Worm (Caenorhabditis elegans) whole organism, L1 larva: ENCODE results near the gene tmed-13.

Experiments
- F16B12.6 ChIP-seq: fragments of 150-350 bp; optimal IDR thresholded peaks from 2 replicates; lab custom pipeline; 2014; ENCODE audit warnings: missing biosample characterization, missing genetic modification characterization
- blmp-1 ChIP-seq: fragments of 150-350 bp; optimal IDR thresholded peaks from 2 replicates; lab custom pipeline; 2014; ENCODE audit warnings: missing biosample characterization, missing genetic modification characterization
- ceh-63 ChIP-seq: fragments of 200-800 bp; sonication (Bioruptor generic); optimal IDR thresholded peaks from 2 replicates; lab custom pipeline; 2018; ENCODE audit warnings: mild to moderate bottlenecking, missing genetic modification characterization, missing compliant biosample characterization
- ceh-8 ChIP-seq: fragments of 200-800 bp; sonication (Bioruptor generic); optimal IDR thresholded peaks from 2 replicates; lab custom pipeline; 2018; ENCODE audit warnings: mild to moderate bottlenecking, missing genetic modification characterization, moderate library complexity, missing compliant biosample characterization
- dpl-1 ChIP-seq, 3 experiments: fragments of 150-350 bp in 2 of 3; sonication (generic microtip) in 1 of 3; optimal IDR thresholded peaks; 2 replicates each; lab custom pipeline; 2014 to 2017; ENCODE audit warnings: missing biosample characterization in 3 of 3, missing genetic modification characterization in 3 of 3, missing genetic modification reagents in 3 of 3
- efl-1 ChIP-seq, 4 experiments: fragments of 150-350 bp; optimal IDR thresholded peaks in 3 of 4; peaks in 1 of 4; 1 replicate in 1 of 4; 2 replicates in 3 of 4; lab custom pipeline; 2014; ENCODE audit warnings: missing biosample characterization in 2 of 4, missing genetic modification characterization in 2 of 4, missing genetic modification reagents in 2 of 4
- elt-2 ChIP-seq: sonication (generic microtip); optimal IDR thresholded peaks from 2 replicates; lab custom pipeline; 2016; ENCODE audit warnings: missing genetic modification characterization, mild to moderate bottlenecking, inconsistent platforms, missing compliant biosample characterization, missing genetic modification reagents
- elt-3 ChIP-seq, 6 experiments: fragments of 150-350 bp in 1 of 6; sonication (generic microtip); optimal IDR thresholded peaks; 2 replicates each; lab custom pipeline; 2017 to 2018; ENCODE audit warnings: missing biosample characterization in 6 of 6, missing genetic modification characterization in 6 of 6, inconsistent platforms in 1 of 6
- fkh-10 ChIP-seq: sonication (generic microtip); optimal IDR thresholded peaks from 2 replicates; lab custom pipeline; 2017; ENCODE audit warnings: missing biosample characterization, missing genetic modification reagents, missing genetic modification characterization
- fkh-4 ChIP-seq: sonication (generic microtip); optimal IDR thresholded peaks from 2 replicates; lab custom pipeline; 2016; ENCODE audit warnings: missing compliant biosample characterization, missing genetic modification characterization, borderline replicate concordance
- grh-1 ChIP-seq: fragments of 200-800 bp; sonication (Bioruptor generic); IDR thresholded peaks from 2 replicates; pipeline ENCODE4 v1.3.6; 2022; ENCODE audit warnings: missing genetic modification reagents, missing genetic modification characterization, missing compliant biosample characterization
- hlh-4 ChIP-seq: sonication (generic microtip); optimal IDR thresholded peaks from 2 replicates; lab custom pipeline; 2016; ENCODE audit warnings: mild to moderate bottlenecking, missing genetic modification characterization, missing compliant biosample characterization
- lin-14 ChIP-seq: fragments of 200-800 bp; sonication (Bioruptor generic); optimal IDR thresholded peaks from 2 replicates; lab custom pipeline; 2018; ENCODE audit warnings: mild to moderate bottlenecking, missing genetic modification characterization, moderate library complexity, missing compliant biosample characterization
- lin-15B ChIP-seq: fragments of 150-350 bp; sonication (generic microtip); optimal IDR thresholded peaks from 3 replicates; lab custom pipeline; 2014; ENCODE audit warnings: missing biosample characterization, missing genetic modification characterization
- lin-35 ChIP-seq, 2 experiments: fragments of 150-350 bp; optimal IDR thresholded peaks; 2 replicates each; lab custom pipeline; 2014; ENCODE audit warnings: missing biosample characterization in 2 of 2, missing genetic modification characterization in 2 of 2, missing genetic modification reagents in 2 of 2
- nhr-77 ChIP-seq: fragments of 150-350 bp; optimal IDR thresholded peaks from 2 replicates; lab custom pipeline; 2014; ENCODE audit warnings: missing biosample characterization, missing genetic modification characterization
- nhr-85 ChIP-seq: sonication (generic microtip); peaks from one replicate; lab custom pipeline; 2016; ENCODE audit warnings: missing genetic modification characterization, inconsistent platforms, missing compliant biosample characterization
- pax-3 ChIP-seq: fragments of 200-800 bp; sonication (Bioruptor generic); optimal IDR thresholded peaks from 2 replicates; lab custom pipeline; 2018; ENCODE audit warnings: mild to moderate bottlenecking, missing genetic modification characterization, moderate library complexity, missing compliant biosample characterization
- sox-4 ChIP-seq: sonication (generic microtip); optimal IDR thresholded peaks from 2 replicates; lab custom pipeline; 2016; ENCODE audit warnings: missing genetic modification characterization, missing compliant biosample characterization
- tbx-2 ChIP-seq: sonication (generic microtip); optimal IDR thresholded peaks from 2 replicates; lab custom pipeline; 2016; ENCODE audit warnings: missing genetic modification characterization, missing compliant biosample characterization
- tlp-1 ChIP-seq: fragments of 150-350 bp; optimal IDR thresholded peaks from 2 replicates; lab custom pipeline; 2014; ENCODE audit warnings: missing biosample characterization, missing genetic modification characterization
- unc-130 ChIP-seq: fragments of 150-350 bp; optimal IDR thresholded peaks from 2 replicates; lab custom pipeline; 2017; ENCODE audit warnings: missing biosample characterization, missing genetic modification characterization, inconsistent platforms
- unc-86 ChIP-seq: sonication (generic microtip); optimal IDR thresholded peaks from 2 replicates; lab custom pipeline; 2016; ENCODE audit warnings: missing genetic modification characterization, missing compliant biosample characterization

tmed-13 gene

ce11 chrIV:6438051-6438450 lies 33.1 kb downstream of the tmed-13 start, which contains the start of gene dlc-5:
Gene dlc-5 (plus strand): TSS chrIV:6438204.
- TF ChIP-seq hlh-4 (tag; lab: Kevin White, UChicago) = no peak

ce11 chrIV:6433424-6433823 lies 37.8 kb downstream of the tmed-13 start:
- no peak for TF ChIP-seq efl-1 (optimal IDR thresholded peaks at IDR 0.05; lab: Kevin White, UChicago)
- peak in 1 of 2 experiments; percentile 63 for TF ChIP-seq efl-1 (GFP tag; optimal IDR thresholded peaks at IDR 0.05 in 1 of 2; lab: Kevin White, UChicago)
- no peak for TF ChIP-seq lin-14 (GFP tag; lab: Kevin White, UChicago)
- TF ChIP-seq lin-35 (GFP tag; optimal IDR thresholded peaks at IDR 0.05; lab: Kevin White, UChicago) = peak in 1 of 2 experiments; percentile 18
- TF ChIP-seq elt-2 = peak; percentile 36
- TF ChIP-seq dpl-1 (GFP tag; optimal IDR thresholded peaks at IDR 0.05; lab: Kevin White, UChicago) = no peak

DNA sequence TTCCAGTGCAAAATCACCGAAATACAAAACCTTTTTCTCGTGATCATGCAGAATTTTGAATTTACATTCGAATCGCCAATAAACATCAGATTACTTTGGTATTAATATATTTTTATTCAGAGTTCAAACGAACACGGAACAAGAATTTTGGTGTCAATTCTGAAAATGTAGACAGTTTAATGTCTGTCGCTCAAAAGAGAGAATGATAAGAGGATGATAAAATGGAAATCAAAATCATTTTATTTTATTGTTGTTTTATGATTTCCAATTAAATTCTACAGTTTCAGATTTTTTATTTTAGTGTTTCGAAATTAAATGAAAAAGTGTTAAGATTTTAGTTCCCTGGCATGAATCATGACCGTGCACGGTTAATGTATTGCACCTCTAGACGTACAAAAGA lies 38.8 kb downstream of the tmed-13 start:
- TF ChIP-seq blmp-1 (tag; lab: Kevin White, UChicago) (no peak), tlp-1 (tag; lab: Kevin White, UChicago) (peak; percentile 13), ceh-63 (GFP tag; lab: Kevin White, UChicago) (no peak), elt-2 (peak; percentile 40)
- TF ChIP-seq, all 84 proteins: peak for 2

DNA sequence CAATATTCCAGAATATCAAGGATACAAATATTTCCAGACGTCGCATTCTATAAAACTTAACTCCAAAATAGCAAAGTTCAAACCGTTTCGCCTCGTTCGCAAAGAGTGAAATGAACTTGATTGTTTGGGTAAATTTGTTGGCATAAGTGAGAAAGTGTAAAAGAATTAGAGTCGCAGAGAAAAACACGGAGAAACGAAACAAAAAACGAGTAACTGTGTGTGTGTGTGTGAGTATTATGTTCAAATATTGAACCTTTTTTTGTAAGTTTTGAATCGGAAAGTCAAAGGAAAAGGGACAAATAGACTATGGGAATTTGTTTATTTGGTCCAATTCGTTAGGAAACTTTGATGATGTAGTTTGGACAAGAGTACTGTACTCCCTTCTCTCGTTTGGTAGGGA lies 39.6 kb downstream of the tmed-13 start, which contains the start of gene acp-7:
Gene acp-7 (minus strand): TSS at position 101 of the 400 bp plus-strand sequence.
- TF ChIP-seq nhr-77 (tag; lab: Kevin White, UChicago) (no peak), unc-130 (tag; lab: Kevin White, UChicago) (no peak), lin-14 (GFP tag; lab: Kevin White, UChicago) (peak; percentile 5)

ce11 chrIV:6427223-6427622 lies 44.0 kb downstream of the tmed-13 start:
- TF ChIP-seq efl-1 (optimal IDR thresholded peaks at IDR 0.05; lab: Kevin White, UChicago) = peak in 1 of 2 experiments; percentile 0
- no peak for TF ChIP-seq efl-1 (GFP tag; optimal IDR thresholded peaks at IDR 0.05 in 1 of 2; lab: Kevin White, UChicago)
- peak; percentile 22 for TF ChIP-seq tbx-2 (tag; lab: Kevin White, UChicago)
- TF ChIP-seq lin-14 (GFP tag; lab: Kevin White, UChicago) = peak; percentile 79
- peak; percentile 42; the same call in 1 of the 2 replicates for TF ChIP-seq grh-1
- no peak for TF ChIP-seq fkh-4 (tag; lab: Kevin White, UChicago)
- TF ChIP-seq lin-15B = no peak
- peak; percentile 92 for TF ChIP-seq nhr-85
- TF ChIP-seq sox-4 = no peak
- no peak for TF ChIP-seq elt-3 (tag; optimal IDR thresholded peaks at IDR 0.05; lab: Kevin White, UChicago)
- no peak for TF ChIP-seq pax-3 (tag; lab: Kevin White, UChicago)
- no peak for TF ChIP-seq ceh-8 (GFP tag; lab: Kevin White, UChicago)
- peak; percentile 46 for TF ChIP-seq blmp-1 (tag; lab: Kevin White, UChicago)
- TF ChIP-seq unc-86 (tag; lab: Kevin White, UChicago) = no peak
- TF ChIP-seq F16B12.6 (tag; lab: Kevin White, UChicago) = no peak
- TF ChIP-seq, all 84 proteins: peak for 6

ce11 chrIV:6426089-6426715 lies 45.0 kb downstream of the tmed-13 start, which contains the start of gene acp-6:
Gene acp-6 (minus strand): TSS chrIV:6426139.
- TF ChIP-seq elt-3 (tag; optimal IDR thresholded peaks at IDR 0.05; lab: Kevin White, UChicago) (peak in 2 of 6 experiments; percentile 50 to 69), fkh-10 (GFP tag; lab: Kevin White, UChicago) (no peak)

ce11 chrIV:6421183-6421635 lies 50.0 kb downstream of the tmed-13 start, which contains the start of gene puf-11:
Gene puf-11 (plus strand): TSS chrIV:6421585.
- no peak for TF ChIP-seq sox-4
